Worm (Caenorhabditis elegans) whole organism, L2 larva: ENCODE data around the gene famk-1.
A peak's percentile ranks its signal among the peaks of the same experiment; 100 is the strongest.

ENCODE experiments used
- R02D3.7 ChIP-seq: fragments of 150-350 bp; optimal IDR thresholded peaks from 2 replicates; lab custom pipeline; 2014; ENCODE audit warnings: missing biosample characterization, missing genetic modification characterization
- crh-2 ChIP-seq: sonication (generic microtip); optimal IDR thresholded peaks from 2 replicates; lab custom pipeline; 2017; ENCODE audit warnings: missing biosample characterization, missing genetic modification characterization
- mbf-1 ChIP-seq: sonication (generic microtip); optimal IDR thresholded peaks from 2 replicates; lab custom pipeline; 2017; ENCODE audit warnings: missing biosample characterization, missing genetic modification characterization
- nhr-11 ChIP-seq: fragments of 150-350 bp; optimal IDR thresholded peaks from 2 replicates; lab custom pipeline; 2014; ENCODE audit warnings: missing biosample characterization, missing genetic modification characterization
- nhr-23 ChIP-seq: fragments of 150-350 bp; optimal IDR thresholded peaks from 2 replicates; lab custom pipeline; 2014; ENCODE audit warnings: missing biosample characterization, missing genetic modification reagents, missing genetic modification characterization
- nhr-25 ChIP-seq: fragments of 150-350 bp; sonication (generic microtip); optimal IDR thresholded peaks from 3 replicates; lab custom pipeline; 2014; ENCODE audit warnings: missing biosample characterization, missing genetic modification characterization
- snpc-4 ChIP-seq: fragments of 150-350 bp; optimal IDR thresholded peaks from 2 replicates; lab custom pipeline; 2014; ENCODE audit warnings: missing biosample characterization, missing genetic modification characterization
- ztf-1 ChIP-seq: fragments of 200-800 bp; sonication (Bioruptor generic); conservative IDR thresholded peaks from 2 replicates; pipeline ENCODE4 v1.3.6; 2022; ENCODE audit warnings: missing genetic modification characterization, missing compliant biosample characterization

Gene famk-1

DNA sequence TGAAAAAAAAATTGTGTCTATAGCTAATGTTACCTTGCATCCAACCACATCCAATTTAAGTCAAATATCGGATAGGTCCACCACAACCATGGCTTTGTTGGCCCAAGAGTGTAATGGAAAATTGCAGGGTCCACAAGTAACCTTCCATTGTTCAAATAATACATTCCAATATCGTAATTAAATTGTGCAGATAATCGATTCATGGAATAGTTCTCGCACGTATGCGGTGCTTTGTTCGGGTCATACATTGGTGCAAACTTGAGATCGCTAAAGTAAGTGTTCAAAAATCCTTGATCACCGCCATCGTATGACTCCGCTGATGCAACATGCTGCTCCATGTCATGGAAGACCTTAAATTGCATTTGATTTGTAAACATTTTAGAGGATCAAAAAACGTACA, 49.9 kb downstream of the famk-1 start:
- TF ChIP-seq R02D3.7 (tag; lab: Kevin White, UChicago) (no peak), ztf-1 (GFP tag; lab: Robert Waterston, UW) (no peak), nhr-11 (tag; lab: Kevin White, UChicago) (no peak), mbf-1 (no peak)

DNA sequence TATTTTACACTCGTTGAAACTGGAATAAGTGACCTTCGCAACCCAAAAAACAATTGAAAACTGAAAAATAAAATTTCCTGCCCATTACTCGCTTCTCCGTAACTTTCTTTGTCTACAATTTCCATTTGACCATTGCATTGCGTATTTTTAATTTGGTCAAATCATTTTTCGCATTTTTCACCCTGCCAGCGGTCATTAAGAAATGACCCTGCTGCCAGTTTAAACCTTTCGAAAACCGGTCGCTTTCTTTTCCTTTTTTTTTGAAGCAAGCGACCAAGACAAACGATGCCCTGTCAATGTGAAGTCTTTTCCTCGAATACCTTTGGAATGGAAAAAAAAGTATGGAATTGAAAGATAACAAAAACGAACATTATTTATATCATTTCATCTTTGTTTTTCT, 52.1 kb downstream of the famk-1 start:
- TF ChIP-seq crh-2 (no peak), nhr-25 (tag; lab: Kevin White, UChicago) (peak; percentile 70)

DNA sequence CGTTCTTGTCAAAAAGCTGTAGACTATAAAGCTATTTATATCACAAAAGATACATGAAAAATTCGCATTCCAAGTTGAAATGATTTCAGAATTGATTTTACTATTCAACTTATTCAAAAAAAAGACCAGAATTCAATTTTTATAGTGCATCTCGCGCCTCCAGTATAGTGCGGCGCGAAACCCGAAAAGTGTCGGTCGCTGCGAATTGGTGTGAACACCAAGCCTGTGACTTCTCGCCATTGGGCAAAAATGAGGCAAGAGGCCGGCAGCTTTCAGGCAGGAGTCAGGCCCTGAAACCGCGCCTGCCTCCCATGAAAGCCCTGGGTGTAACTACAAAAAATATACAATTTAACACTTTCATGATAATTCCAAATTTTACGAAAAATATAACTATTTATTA, 53.7 kb downstream of the famk-1 start:
- TF ChIP-seq nhr-23 (tag; lab: Kevin White, UChicago): no peak
- peak; percentile 76 for TF ChIP-seq snpc-4
